Fruit fly (Drosophila melanogaster) whole organism, prepupa: ENCODE results near the gene CG31342.

ENCODE experiments used
- CG10631 ChIP-seq: fragments of 200-800 bp; sonication (Bioruptor generic); optimal IDR thresholded peaks from 2 replicates; lab custom pipeline; 2016; ENCODE audit warnings: missing biosample characterization, missing genetic modification characterization
- CG1621 ChIP-seq: fragments of 200-800 bp; sonication (Bioruptor generic); optimal IDR thresholded peaks from 3 replicates; lab custom pipeline; 2018; ENCODE audit warnings: missing biosample characterization, mild to moderate bottlenecking, missing genetic modification characterization
- CG34406 ChIP-seq: fragments of 200-800 bp; sonication (Bioruptor generic); optimal IDR thresholded peaks from 3 replicates; lab custom pipeline; 2016; ENCODE audit warnings: missing biosample characterization, missing genetic modification characterization
- CG3919 ChIP-seq: fragments of 200-800 bp; sonication (Bioruptor generic); optimal IDR thresholded peaks from 3 replicates; lab custom pipeline; 2016; ENCODE audit warnings: missing biosample characterization, missing genetic modification characterization
- CG6808 ChIP-seq: fragments of 200-800 bp; sonication (Bioruptor generic); optimal IDR thresholded peaks from 3 replicates; lab custom pipeline; 2017; ENCODE audit warnings: missing biosample characterization, missing genetic modification characterization, mild to moderate bottlenecking, moderate library complexity, missing genetic modification reagents
- CG6854 ChIP-seq: fragments of 200-800 bp; sonication (Bioruptor generic); optimal IDR thresholded peaks from 2 replicates; lab custom pipeline; 2017; ENCODE audit warnings: missing biosample characterization, mild to moderate bottlenecking, missing genetic modification characterization
- Gug ChIP-seq: fragments of 200-800 bp; sonication (Bioruptor generic); IDR thresholded peaks from 2 replicates; pipeline ENCODE4 v1.3.6; 2022; ENCODE audit warnings: missing biosample characterization, missing genetic modification characterization
- Hr39 ChIP-seq: fragments of 200-800 bp; sonication (Bioruptor generic); optimal IDR thresholded peaks from 2 replicates; lab custom pipeline; 2016; ENCODE audit warnings: missing biosample characterization, missing genetic modification characterization
- Lpt ChIP-seq: fragments of 200-800 bp; sonication (Bioruptor generic); optimal IDR thresholded peaks from 3 replicates; lab custom pipeline; 2016; ENCODE audit warnings: missing biosample characterization, missing genetic modification characterization
- acj6 ChIP-seq: fragments of 200-800 bp; sonication (Bioruptor generic); optimal IDR thresholded peaks from 3 replicates; lab custom pipeline; 2016; ENCODE audit warnings: missing biosample characterization, missing genetic modification characterization
- cyc ChIP-seq: fragments of 200-800 bp; sonication (Bioruptor generic); optimal IDR thresholded peaks from 3 replicates; lab custom pipeline; 2016; ENCODE audit warnings: missing biosample characterization, missing genetic modification characterization
- fd85E ChIP-seq: fragments of 200-800 bp; sonication (Bioruptor generic); optimal IDR thresholded peaks from 3 replicates; lab custom pipeline; 2016; ENCODE audit warnings: missing biosample characterization, missing genetic modification characterization

DNA sequence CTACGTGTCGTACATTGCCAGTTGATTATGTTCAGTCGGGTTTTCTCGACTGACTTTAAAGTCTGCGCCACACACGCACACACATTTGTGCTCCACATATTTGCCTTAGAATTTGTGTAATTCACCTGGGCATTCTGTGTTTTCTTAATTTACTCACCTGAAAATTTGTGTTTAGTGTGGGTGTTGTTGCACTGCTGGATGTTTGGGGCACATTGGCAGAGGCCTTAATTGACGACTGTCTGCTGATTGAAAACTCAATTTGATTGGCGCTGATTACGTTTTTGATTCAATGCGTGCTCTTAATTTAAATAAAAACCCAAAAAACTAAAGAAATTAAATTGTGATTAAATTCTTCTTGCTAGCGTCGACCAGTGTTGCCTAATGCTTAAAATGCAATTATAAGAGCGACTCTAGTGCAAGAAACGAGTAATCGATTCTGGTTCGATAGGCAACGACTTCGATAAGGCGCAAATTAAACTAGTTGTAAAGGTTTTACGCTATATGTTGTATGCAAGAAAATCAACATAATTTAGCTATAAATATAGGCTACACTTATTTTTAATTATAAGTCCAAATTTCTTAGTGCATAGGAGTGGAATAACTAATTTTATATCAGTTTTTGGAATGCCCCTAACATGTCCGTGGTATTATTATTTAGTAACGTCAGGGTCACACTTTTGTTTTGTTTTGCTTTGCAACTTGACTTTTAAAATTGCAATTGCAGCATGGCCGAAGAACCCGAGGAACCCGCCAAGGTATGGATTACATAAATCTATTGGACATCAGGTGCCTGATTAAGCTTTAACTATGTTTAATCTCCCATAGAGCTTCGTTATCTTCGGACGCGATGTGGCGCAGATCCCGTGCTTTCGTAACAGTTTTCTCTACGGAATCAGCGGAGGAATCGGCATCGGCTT lies 44.7 kb downstream of the CG31342 start, which contains the start of the genes CG46281 and CG46280:
- TF ChIP-seq fd85E (no peak), cyc (GFP tag; lab: Kevin White, UChicago) (no peak), acj6 (GFP tag; lab: Kevin White, UChicago) (no peak), CG3919 (GFP tag; lab: Kevin White, UChicago) (no peak), Gug (GFP tag; lab: Robert Waterston, UW) (no peak), CG6808 (no peak), CG10631 (GFP tag; lab: Kevin White, UChicago) (no peak), CG1621 (tag; lab: Kevin White, UChicago) (no peak), Hr39 (no peak), CG6854 (no peak), CG34406 (GFP tag; lab: Kevin White, UChicago) (no peak), Lpt (GFP tag; lab: Kevin White, UChicago) (no peak)
